Worm (Caenorhabditis elegans) whole organism, L2 larva: ENCODE measurements around the gene mgl-3.
"Not testable (repeated sequence)": the region's sequence is repeated elsewhere in the genome, so short reads cannot be mapped to it uniquely, and the experiment has no call there.

Source experiments
- R02D3.7 ChIP-seq: fragments of 150-350 bp; optimal IDR thresholded peaks from 2 replicates; lab custom pipeline; 2014; ENCODE audit warnings: missing biosample characterization, missing genetic modification characterization
- ceh-82 ChIP-seq: fragments of 150-350 bp; optimal IDR thresholded peaks from 2 replicates; lab custom pipeline; 2014; ENCODE audit warnings: missing biosample characterization, missing genetic modification characterization
- elt-3 ChIP-seq: sonication (generic microtip); optimal IDR thresholded peaks from 2 replicates; lab custom pipeline; 2017; ENCODE audit warnings: missing biosample characterization, missing genetic modification characterization
- nhr-23 ChIP-seq: fragments of 150-350 bp; optimal IDR thresholded peaks from 2 replicates; lab custom pipeline; 2014; ENCODE audit warnings: missing biosample characterization, missing genetic modification reagents, missing genetic modification characterization

- TF ChIP-seq nhr-23, ceh-82, R02D3.7, elt-3 (tag; lab: Kevin White, UChicago): not testable (repeated sequence)
Measured at ce11 chrIV:5464403-5464802, 25.6 kb downstream of the mgl-3 start, which contains the start of gene Y52D5A.2.
